Worm (Caenorhabditis elegans) whole organism, mixed stage, embryonic: ENCODE measurements around the gene scl-26.

Experiments used
- bed-3 ChIP-seq: fragments of 200-800 bp; sonication (Bioruptor generic); optimal IDR thresholded peaks from 3 replicates; lab custom pipeline; 2018; ENCODE audit warnings: mild to moderate bottlenecking, missing genetic modification characterization, moderate library complexity, missing compliant biosample characterization
- blmp-1 ChIP-seq: fragments of 150-350 bp; optimal IDR thresholded peaks from 2 replicates; lab custom pipeline; 2014; ENCODE audit warnings: missing biosample characterization, missing genetic modification characterization
- ceh-43 ChIP-seq: fragments of 200-800 bp; sonication (Bioruptor generic); optimal IDR thresholded peaks from 2 replicates; lab custom pipeline; 2018; ENCODE audit warnings: mild to moderate bottlenecking, missing genetic modification characterization, moderate library complexity, missing compliant biosample characterization
- ces-1 ChIP-seq: fragments of 150-350 bp; optimal IDR thresholded peaks from 2 replicates; lab custom pipeline; 2014; ENCODE audit warnings: missing biosample characterization, missing genetic modification reagents, missing genetic modification characterization
- drap-1 ChIP-seq: fragments of 200-800 bp; sonication (Bioruptor generic); optimal IDR thresholded peaks from 3 replicates; lab custom pipeline; 2018; ENCODE audit warnings: mild to moderate bottlenecking, missing genetic modification characterization, missing compliant biosample characterization
- elt-1 ChIP-seq: sonication (generic microtip); optimal IDR thresholded peaks from 2 replicates; lab custom pipeline; 2017; ENCODE audit warnings: missing genetic modification characterization, mild to moderate bottlenecking, missing compliant biosample characterization, antibody characterized with exemption, moderate library complexity, borderline replicate concordance; ENCODE audit not compliant: insufficient read depth
- elt-3 ChIP-seq: fragments of 150-350 bp; optimal IDR thresholded peaks from 2 replicates; lab custom pipeline; 2014; ENCODE audit warnings: missing biosample characterization, missing genetic modification characterization
- flh-1 ChIP-seq: fragments of 200-800 bp; sonication (Bioruptor generic); optimal IDR thresholded peaks from 2 replicates; lab custom pipeline; 2018; ENCODE audit warnings: mild to moderate bottlenecking, missing genetic modification characterization, moderate library complexity, missing compliant biosample characterization
- ham-2 ChIP-seq: fragments of 200-800 bp; sonication (Bioruptor generic); optimal IDR thresholded peaks from 2 replicates; lab custom pipeline; 2018; ENCODE audit warnings: mild to moderate bottlenecking, missing genetic modification characterization, missing compliant biosample characterization
- lin-13 ChIP-seq: fragments of 150-350 bp; optimal IDR thresholded peaks from 2 replicates; lab custom pipeline; 2014; ENCODE audit warnings: missing biosample characterization, missing genetic modification characterization
- lin-32 ChIP-seq: fragments of 200-800 bp; sonication (Bioruptor generic); optimal IDR thresholded peaks from 2 replicates; lab custom pipeline; 2018; ENCODE audit warnings: mild to moderate bottlenecking, missing genetic modification characterization, missing compliant biosample characterization
- lsy-2 ChIP-seq: fragments of 150-350 bp; optimal IDR thresholded peaks from 2 replicates; lab custom pipeline; 2014; ENCODE audit warnings: missing biosample characterization, missing genetic modification characterization
- mls-2 ChIP-seq: sonication (generic microtip); optimal IDR thresholded peaks from 2 replicates; lab custom pipeline; 2016; ENCODE audit warnings: mild to moderate bottlenecking, missing genetic modification characterization, moderate library complexity, missing compliant biosample characterization
- nhr-12 ChIP-seq: fragments of 150-350 bp; optimal IDR thresholded peaks from 2 replicates; lab custom pipeline; 2014; ENCODE audit warnings: missing biosample characterization, missing genetic modification characterization
- nhr-2 ChIP-seq: fragments of 150-350 bp; optimal IDR thresholded peaks from 2 replicates; lab custom pipeline; 2014; ENCODE audit warnings: missing biosample characterization, missing genetic modification characterization
- nhr-28 ChIP-seq: fragments of 150-350 bp; optimal IDR thresholded peaks from 2 replicates; lab custom pipeline; 2014; ENCODE audit warnings: missing biosample characterization, missing genetic modification characterization
- nhr-76 ChIP-seq: sonication (generic microtip); optimal IDR thresholded peaks from 2 replicates; lab custom pipeline; 2017; ENCODE audit warnings: missing biosample characterization, missing genetic modification characterization
- pha-4 ChIP-seq: fragments of 150-350 bp; optimal IDR thresholded peaks from 2 replicates; lab custom pipeline; 2018; ENCODE audit warnings: missing biosample characterization, missing genetic modification reagents, missing genetic modification characterization
- sem-2 ChIP-seq: fragments of 200-800 bp; sonication (Bioruptor generic); optimal IDR thresholded peaks from 2 replicates; lab custom pipeline; 2018; ENCODE audit warnings: mild to moderate bottlenecking, missing genetic modification characterization, missing compliant biosample characterization
- sptf-1 ChIP-seq: sonication (generic microtip); optimal IDR thresholded peaks from 2 replicates; lab custom pipeline; 2017; ENCODE audit warnings: mild to moderate bottlenecking, missing genetic modification characterization, moderate library complexity, missing compliant biosample characterization
- unc-120 ChIP-seq: sonication (generic microtip); optimal IDR thresholded peaks from 2 replicates; lab custom pipeline; 2017; ENCODE audit warnings: missing genetic modification characterization, missing compliant biosample characterization; ENCODE audit not compliant: poor library complexity, severe bottlenecking
- unc-39 ChIP-seq: fragments of 150-350 bp; optimal IDR thresholded peaks from 2 replicates; lab custom pipeline; 2014; ENCODE audit warnings: missing biosample characterization, missing genetic modification characterization
- unc-62 ChIP-seq: fragments of 150-350 bp; optimal IDR thresholded peaks from 2 replicates; lab custom pipeline; 2014; ENCODE audit warnings: missing biosample characterization, missing genetic modification reagents, missing genetic modification characterization
- zip-8 ChIP-seq: fragments of 150-350 bp; optimal IDR thresholded peaks from 2 replicates; lab custom pipeline; 2014; ENCODE audit warnings: missing biosample characterization, missing genetic modification characterization
- ztf-11 ChIP-seq: fragments of 150-350 bp; optimal IDR thresholded peaks from 2 replicates; lab custom pipeline; 2014; ENCODE audit warnings: missing biosample characterization, missing genetic modification characterization

The scl-26 gene

DNA sequence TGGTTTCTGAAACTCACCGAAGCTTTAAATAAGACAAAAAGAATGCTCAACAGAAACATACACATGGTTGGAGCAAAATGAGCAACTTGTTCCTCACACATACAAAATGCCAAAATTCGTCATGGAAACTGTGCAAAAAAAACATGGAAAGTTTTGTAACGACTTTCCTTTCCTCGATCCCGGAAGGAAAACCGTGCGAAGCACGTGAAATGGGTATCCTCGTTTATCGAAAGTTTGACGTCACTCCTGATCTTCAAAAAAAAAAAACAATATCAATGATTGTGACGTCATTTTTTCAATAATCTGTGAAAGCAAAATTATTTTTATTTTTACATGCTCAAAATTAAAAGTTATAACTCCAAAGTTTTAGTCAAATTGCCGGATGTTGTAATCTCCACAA lies 31.1 kb downstream of the scl-26 start, which contains the start of gene clec-212:
Gene clec-212, minus strand, starts transcription at position 101 of the 400 bp plus-strand sequence.
- no peak for TF ChIP-seq nhr-2 (tag; lab: Kevin White, UChicago)
- TF ChIP-seq zip-8 (tag; lab: Kevin White, UChicago): peak; percentile 54

DNA sequence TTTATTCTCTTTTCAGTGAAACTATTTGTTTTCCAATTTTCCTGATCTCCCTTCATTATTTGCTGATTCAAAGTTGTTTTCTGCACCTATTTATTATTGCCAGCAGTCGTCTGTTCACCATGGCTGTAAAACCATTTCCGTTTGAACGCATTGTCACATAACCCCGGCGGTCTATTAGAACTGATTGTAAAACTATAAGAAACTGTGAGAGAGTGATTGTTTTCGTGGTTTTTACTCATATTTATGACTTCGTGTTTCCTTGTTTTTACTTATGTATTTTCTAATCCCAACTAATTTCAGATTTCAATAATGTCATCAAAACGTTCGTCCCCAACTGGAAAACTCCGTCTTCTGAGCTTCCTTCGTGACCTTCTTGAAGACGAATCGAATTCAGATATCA lies 38.4 kb downstream of the scl-26 start, which contains the start of gene F19F10.1:
Gene F19F10.1, plus strand, starts transcription at position 301 of the 400 bp plus-strand sequence.
- no peak for TF ChIP-seq ztf-11 (tag; lab: Kevin White, UChicago)
- TF ChIP-seq lin-32 (GFP tag; lab: Kevin White, UChicago): no peak
- no peak for TF ChIP-seq mls-2 (tag; lab: Kevin White, UChicago)
- no peak for TF ChIP-seq lin-13
- no peak for TF ChIP-seq unc-39
- no peak for TF ChIP-seq ceh-43 (GFP tag; lab: Kevin White, UChicago)

DNA sequence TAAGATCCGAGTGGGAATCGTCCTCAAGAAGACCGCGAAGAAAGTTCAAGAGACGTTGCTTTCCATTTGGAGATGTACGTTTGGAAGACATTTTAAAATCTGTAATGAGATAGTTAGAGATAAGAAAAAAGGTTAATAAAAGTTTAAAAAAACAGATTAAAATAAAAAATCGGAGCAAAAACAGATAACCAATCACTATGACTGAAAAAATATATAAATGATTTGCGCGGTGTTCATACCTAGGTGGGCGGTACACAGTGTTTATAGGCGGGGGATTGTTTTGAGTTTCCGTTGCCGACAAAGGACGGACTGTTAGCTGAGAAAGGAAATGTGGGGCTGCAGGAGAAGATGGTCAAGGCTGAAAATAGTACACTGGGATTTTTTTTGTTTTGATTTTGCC lies 42.6 kb downstream of the scl-26 start, which contains the start of gene ets-7:
Gene ets-7, minus strand, starts transcription at position 101 of the 400 bp plus-strand sequence.
- TF ChIP-seq nhr-76 (tag; lab: Kevin White, UChicago) (no peak), flh-1 (GFP tag; lab: Kevin White, UChicago) (no peak), nhr-28 (no peak), lsy-2 (no peak), elt-3 (tag; lab: Kevin White, UChicago) (no peak), unc-120 (tag; lab: Kevin White, UChicago) (no peak)

DNA sequence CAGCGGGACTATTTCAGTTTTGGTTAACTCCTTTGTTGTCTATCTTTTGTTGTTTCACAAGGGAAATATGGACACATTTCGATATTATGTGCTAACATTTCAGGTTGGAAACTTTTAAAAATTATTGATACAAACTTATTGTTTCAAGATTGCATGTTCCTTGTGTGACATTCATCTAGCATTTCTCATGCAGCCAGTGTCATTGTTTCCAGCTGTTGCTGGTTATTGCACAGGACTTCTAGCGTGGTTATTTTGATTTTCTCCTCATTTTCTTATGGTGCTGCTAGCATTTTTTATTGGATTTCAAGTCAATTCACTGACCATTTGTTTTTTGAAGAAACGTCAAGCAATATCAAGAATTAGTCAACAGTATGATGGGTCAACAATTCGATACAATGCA lies 45.5 kb downstream of the scl-26 start:
- TF ChIP-seq nhr-28 (no peak), unc-62 (GFP tag; lab: Kevin White, UChicago) (no peak), nhr-76 (tag; lab: Kevin White, UChicago) (no peak), flh-1 (GFP tag; lab: Kevin White, UChicago) (no peak), lin-32 (GFP tag; lab: Kevin White, UChicago) (no peak), sptf-1 (tag; lab: Kevin White, UChicago) (no peak), lsy-2 (no peak), ztf-11 (tag; lab: Kevin White, UChicago) (no peak), unc-120 (tag; lab: Kevin White, UChicago) (no peak), ceh-43 (GFP tag; lab: Kevin White, UChicago) (no peak), pha-4 (tag; lab: Kevin White, UChicago) (no peak)

DNA sequence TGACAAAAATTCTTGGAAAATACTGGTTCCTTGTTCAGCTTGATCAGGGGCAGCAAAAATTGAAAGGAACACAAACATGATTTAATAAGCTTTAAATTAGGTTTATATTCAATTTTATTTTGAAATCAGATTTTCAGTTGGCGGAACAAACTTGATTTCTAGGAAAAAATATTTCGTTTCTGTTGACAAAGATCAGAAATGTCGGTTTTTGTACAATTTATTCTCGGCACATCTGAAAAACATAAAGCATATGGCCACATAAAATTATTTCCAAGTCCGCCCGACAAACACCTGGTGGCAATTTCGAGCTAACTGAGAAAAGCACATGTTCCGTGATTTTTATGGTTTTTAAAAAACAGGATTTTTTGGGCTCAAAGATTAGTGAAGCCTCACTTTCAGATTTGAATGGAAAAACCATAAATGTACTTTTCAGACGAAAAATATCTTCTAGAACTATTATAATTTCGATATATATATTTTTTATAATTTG lies 47.4 kb downstream of the scl-26 start, which contains the start of gene ttr-10:
Gene ttr-10, minus strand, starts transcription at position 51 of the 490 bp plus-strand sequence.
- TF ChIP-seq ceh-43 (GFP tag; lab: Kevin White, UChicago) (no peak), nhr-12 (tag; lab: Kevin White, UChicago) (no peak), nhr-2 (tag; lab: Kevin White, UChicago) (no peak), elt-3 (tag; lab: Kevin White, UChicago) (no peak), sptf-1 (tag; lab: Kevin White, UChicago) (no peak), lsy-2 (no peak), ces-1 (GFP tag; lab: Kevin White, UChicago) (no peak), elt-1 (tag; lab: Kevin White, UChicago) (no peak), zip-8 (tag; lab: Kevin White, UChicago) (no peak)

DNA sequence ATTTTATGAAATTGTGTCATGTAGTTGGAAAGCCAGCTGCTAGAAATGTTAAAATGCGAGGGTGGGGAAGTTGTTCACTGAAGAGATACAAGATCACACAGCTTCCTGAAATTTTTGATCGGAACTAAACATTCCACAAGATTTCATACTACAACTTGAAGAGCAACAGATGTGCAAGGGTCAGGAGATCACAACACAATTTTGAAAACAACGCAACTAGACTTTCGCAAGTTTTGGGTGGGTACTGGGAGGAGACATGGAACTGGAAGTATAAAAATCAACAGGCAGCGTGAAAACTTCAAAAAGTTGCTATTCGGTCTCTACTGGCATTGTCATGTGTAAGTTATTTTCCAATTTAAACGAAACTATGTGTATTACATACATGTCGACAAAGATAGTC lies 49.5 kb downstream of the scl-26 start, which contains the start of gene F19F10.3:
Gene F19F10.3, plus strand, starts transcription at position 301 of the 400 bp plus-strand sequence.
- TF ChIP-seq drap-1 (GFP tag; lab: Kevin White, UChicago): no peak
- no peak for TF ChIP-seq ceh-43 (GFP tag; lab: Kevin White, UChicago)
- no peak for TF ChIP-seq lsy-2
- no peak for TF ChIP-seq ces-1 (GFP tag; lab: Kevin White, UChicago)
- TF ChIP-seq ham-2 (GFP tag; lab: Kevin White, UChicago): no peak
- TF ChIP-seq flh-1 (GFP tag; lab: Kevin White, UChicago): no peak
- no peak for TF ChIP-seq bed-3 (GFP tag; lab: Kevin White, UChicago)
- no peak for TF ChIP-seq elt-3 (tag; lab: Kevin White, UChicago)
- no peak for TF ChIP-seq lin-13
- TF ChIP-seq nhr-12 (tag; lab: Kevin White, UChicago): no peak
- TF ChIP-seq blmp-1 (tag; lab: Kevin White, UChicago): no peak
- no peak for TF ChIP-seq pha-4 (tag; lab: Kevin White, UChicago)
- no peak for TF ChIP-seq sem-2 (GFP tag; lab: Kevin White, UChicago)
- TF ChIP-seq lin-32 (GFP tag; lab: Kevin White, UChicago): no peak
